Worm (Caenorhabditis elegans) whole organism, L3 larva: ENCODE data around the gene bath-4.

ENCODE experiments used
- R02D3.7 ChIP-seq: fragments of 150-350 bp; optimal IDR thresholded peaks from 2 replicates; lab custom pipeline; 2014; ENCODE audit warnings: missing biosample characterization, missing genetic modification characterization
- ZK546.5 ChIP-seq: sonication (generic microtip); optimal IDR thresholded peaks from 2 replicates; lab custom pipeline; 2017; ENCODE audit warnings: missing biosample characterization, missing genetic modification characterization
- aly-2 ChIP-seq: fragments of 150-350 bp; optimal IDR thresholded peaks from 2 replicates; lab custom pipeline; 2014; ENCODE audit warnings: missing biosample characterization, missing genetic modification characterization
- ama-1 ChIP-seq: fragments of 150-350 bp; optimal IDR thresholded peaks from 2 replicates; lab custom pipeline; 2018
- ceh-16 ChIP-seq: sonication (generic microtip); optimal IDR thresholded peaks from 2 replicates; lab custom pipeline; 2017; ENCODE audit warnings: missing biosample characterization, missing genetic modification characterization
- ceh-28 ChIP-seq: fragments of 150-350 bp; optimal IDR thresholded peaks from 2 replicates; lab custom pipeline; 2014; ENCODE audit warnings: missing biosample characterization, missing genetic modification reagents, missing genetic modification characterization
- ceh-82 ChIP-seq: fragments of 150-350 bp; optimal IDR thresholded peaks from 2 replicates; lab custom pipeline; 2014; ENCODE audit warnings: missing biosample characterization, missing genetic modification characterization
- ceh-9 ChIP-seq: sonication (generic microtip); optimal IDR thresholded peaks from 2 replicates; lab custom pipeline; 2018; ENCODE audit warnings: missing biosample characterization, missing genetic modification characterization
- daf-12 ChIP-seq: fragments of 150-350 bp; optimal IDR thresholded peaks from 2 replicates; lab custom pipeline; 2014; ENCODE audit warnings: missing biosample characterization, missing genetic modification reagents, missing genetic modification characterization
- egl-5 ChIP-seq: fragments of 150-350 bp; optimal IDR thresholded peaks from 2 replicates; lab custom pipeline; 2017; ENCODE audit warnings: missing biosample characterization, missing genetic modification reagents, missing genetic modification characterization, inconsistent platforms
- elt-1 ChIP-seq: fragments of 150-350 bp; optimal IDR thresholded peaks from 2 replicates; lab custom pipeline; 2014; ENCODE audit warnings: missing biosample characterization, missing genetic modification characterization
- elt-2 ChIP-seq: sonication (generic microtip); optimal IDR thresholded peaks from 2 replicates; lab custom pipeline; 2016; ENCODE audit warnings: missing genetic modification reagents, mild to moderate bottlenecking, missing genetic modification characterization, missing compliant biosample characterization
- elt-3 ChIP-seq, 3 experiments: fragments of 150-350 bp in 1 of 3; sonication (generic microtip) in 2 of 3; optimal IDR thresholded peaks; 2 replicates in 2 of 3; 4 replicates in 1 of 3; lab custom pipeline; 2014 to 2017; ENCODE audit warnings: missing biosample characterization in 3 of 3, missing genetic modification characterization in 3 of 3
- eor-1 ChIP-seq, 2 experiments: fragments of 150-350 bp; optimal IDR thresholded peaks; 2 replicates each; lab custom pipeline; 2014 to 2018; ENCODE audit warnings: missing biosample characterization in 2 of 2, missing genetic modification characterization in 2 of 2
- fkh-10 ChIP-seq: sonication (generic microtip); optimal IDR thresholded peaks from 2 replicates; lab custom pipeline; 2017; ENCODE audit warnings: missing biosample characterization, missing genetic modification reagents, missing genetic modification characterization
- fos-1 ChIP-seq: fragments of 150-350 bp; optimal IDR thresholded peaks from 2 replicates; lab custom pipeline; 2014; ENCODE audit warnings: missing biosample characterization, missing genetic modification characterization
- hmg-11 ChIP-seq: sonication (generic microtip); optimal IDR thresholded peaks from 2 replicates; lab custom pipeline; 2016; ENCODE audit warnings: missing genetic modification characterization, missing compliant biosample characterization
- jun-1 ChIP-seq: fragments of 150-350 bp; optimal IDR thresholded peaks from 2 replicates; lab custom pipeline; 2014; ENCODE audit warnings: missing biosample characterization, missing genetic modification reagents, missing genetic modification characterization
- lin-15B ChIP-seq: fragments of 150-350 bp; optimal IDR thresholded peaks from 2 replicates; lab custom pipeline; 2014; ENCODE audit warnings: missing biosample characterization, missing genetic modification characterization
- lin-39 ChIP-seq: fragments of 150-350 bp; optimal IDR thresholded peaks from 2 replicates; lab custom pipeline; 2018; ENCODE audit warnings: missing biosample characterization, missing genetic modification reagents, missing genetic modification characterization
- mdl-1 ChIP-seq: fragments of 150-350 bp; optimal IDR thresholded peaks from 2 replicates; lab custom pipeline; 2014; ENCODE audit warnings: missing biosample characterization, missing genetic modification characterization
- mml-1 ChIP-seq: fragments of 150-350 bp; sonication (generic microtip); optimal IDR thresholded peaks from 3 replicates; lab custom pipeline; 2014; ENCODE audit warnings: missing biosample characterization, missing genetic modification characterization
- nfya-1 ChIP-seq: sonication (generic microtip); optimal IDR thresholded peaks from 2 replicates; lab custom pipeline; 2017; ENCODE audit warnings: missing genetic modification characterization, mild to moderate bottlenecking, missing compliant biosample characterization, antibody characterized with exemption, moderate library complexity; ENCODE audit not compliant: insufficient read depth
- nhr-11 ChIP-seq: fragments of 150-350 bp; optimal IDR thresholded peaks from 2 replicates; lab custom pipeline; 2014; ENCODE audit warnings: missing biosample characterization, missing genetic modification characterization
- nhr-12 ChIP-seq: fragments of 150-350 bp; optimal IDR thresholded peaks from 2 replicates; lab custom pipeline; 2014; ENCODE audit warnings: missing biosample characterization, missing genetic modification characterization
- nhr-23 ChIP-seq: fragments of 150-350 bp; optimal IDR thresholded peaks from 2 replicates; lab custom pipeline; 2014; ENCODE audit warnings: missing biosample characterization, missing genetic modification reagents, missing genetic modification characterization
- nhr-237 ChIP-seq: fragments of 150-350 bp; optimal IDR thresholded peaks from 2 replicates; lab custom pipeline; 2014; ENCODE audit warnings: missing biosample characterization, missing genetic modification characterization
- nhr-25 ChIP-seq: sonication (generic microtip); optimal IDR thresholded peaks from 2 replicates; lab custom pipeline; 2017; ENCODE audit warnings: missing biosample characterization, missing genetic modification characterization
- nhr-28 ChIP-seq: fragments of 150-350 bp; optimal IDR thresholded peaks from 2 replicates; lab custom pipeline; 2014; ENCODE audit warnings: missing biosample characterization, missing genetic modification characterization
- nhr-43 ChIP-seq: sonication (generic microtip); optimal IDR thresholded peaks from 2 replicates; lab custom pipeline; 2016; ENCODE audit warnings: mild to moderate bottlenecking, missing genetic modification characterization, missing compliant biosample characterization; ENCODE audit not compliant: poor library complexity, severe bottlenecking
- nhr-67 ChIP-seq: fragments of 150-350 bp; optimal IDR thresholded peaks from 2 replicates; lab custom pipeline; 2014; ENCODE audit warnings: missing biosample characterization, missing genetic modification characterization
- nhr-76 ChIP-seq: fragments of 150-350 bp; sonication (generic microtip); optimal IDR thresholded peaks from 5 replicates; lab custom pipeline; 2014; ENCODE audit warnings: missing biosample characterization, missing genetic modification characterization
- pha-4 ChIP-seq: fragments of 150-350 bp; optimal IDR thresholded peaks from 2 replicates; lab custom pipeline; 2014; ENCODE audit warnings: missing biosample characterization, missing genetic modification reagents, missing genetic modification characterization
- skn-1 ChIP-seq: fragments of 150-350 bp; optimal IDR thresholded peaks from 2 replicates; lab custom pipeline; 2014; ENCODE audit warnings: missing biosample characterization, missing genetic modification characterization
- snpc-4 ChIP-seq: fragments of 150-350 bp; optimal IDR thresholded peaks from 2 replicates; lab custom pipeline; 2014; ENCODE audit warnings: missing biosample characterization, missing genetic modification characterization
- tbx-2 ChIP-seq: sonication (generic microtip); optimal IDR thresholded peaks from 2 replicates; lab custom pipeline; 2016; ENCODE audit warnings: mild to moderate bottlenecking, missing genetic modification characterization, missing compliant biosample characterization
- unc-62 ChIP-seq: fragments of 150-350 bp; sonication (generic microtip); optimal IDR thresholded peaks from 4 replicates; lab custom pipeline; 2014; ENCODE audit warnings: missing biosample characterization, missing genetic modification reagents, missing genetic modification characterization
- ztf-11 ChIP-seq: fragments of 150-350 bp; optimal IDR thresholded peaks from 2 replicates; lab custom pipeline; 2014; ENCODE audit warnings: missing biosample characterization, missing genetic modification characterization
- ztf-4 ChIP-seq: fragments of 150-350 bp; optimal IDR thresholded peaks from 2 replicates; lab custom pipeline; 2014; ENCODE audit warnings: missing biosample characterization, missing genetic modification characterization

The bath-4 gene

DNA sequence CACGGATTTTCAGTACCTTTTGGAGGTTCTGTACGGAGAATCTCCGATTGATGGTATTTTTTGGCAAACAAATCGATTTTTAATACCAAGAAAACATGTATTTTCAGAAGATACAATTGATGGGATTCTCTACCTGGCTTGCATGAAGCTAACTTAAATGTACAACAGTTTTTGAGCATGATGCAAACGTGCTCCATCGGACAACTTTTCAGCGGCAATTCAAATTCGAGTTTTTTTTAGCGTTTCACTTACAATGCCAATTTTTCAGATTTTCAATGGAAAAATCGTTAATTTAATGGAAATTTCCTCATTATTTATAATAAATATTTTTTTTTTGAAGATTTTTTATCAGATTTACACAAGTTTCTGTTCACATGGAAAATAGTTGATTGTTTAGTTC lies 10.8 kb upstream of the bath-4 start:
- TF ChIP-seq aly-2 (tag; lab: Kevin White, UChicago) (no peak), nhr-237 (tag; lab: Kevin White, UChicago) (no peak), ztf-4 (tag; lab: Kevin White, UChicago) (no peak), egl-5 (tag; lab: Kevin White, UChicago) (no peak), nhr-11 (no peak), fos-1 (no peak), R02D3.7 (no peak), ama-1 (lab: Kevin White, UChicago) (no peak), ztf-11 (tag; lab: Kevin White, UChicago) (no peak), ceh-82 (tag; lab: Kevin White, UChicago) (no peak), nfya-1 (tag; lab: Kevin White, UChicago) (no peak), mdl-1 (tag; lab: Kevin White, UChicago) (no peak)

ce11 chrII:1926162-1926561 lies 8.4 kb upstream of the bath-4 start, which contains the start of gene F52C6.2:
Gene F52C6.2 (plus strand): TSS chrII:1926462.
- TF ChIP-seq nhr-76 (tag; lab: Kevin White, UChicago) = no peak
- TF ChIP-seq mml-1 = no peak
- TF ChIP-seq nhr-237 (tag; lab: Kevin White, UChicago) = no peak
- TF ChIP-seq nhr-25 (tag; lab: Kevin White, UChicago) = no peak
- no peak for TF ChIP-seq fkh-10 (GFP tag; lab: Kevin White, UChicago)
- no peak for TF ChIP-seq nfya-1 (tag; lab: Kevin White, UChicago)
- TF ChIP-seq skn-1 (tag; lab: Kevin White, UChicago) = no peak
- no peak for TF ChIP-seq hmg-11 (tag; lab: Kevin White, UChicago)
- TF ChIP-seq elt-1 (tag; lab: Kevin White, UChicago) = no peak
- TF ChIP-seq snpc-4 (tag; lab: Kevin White, UChicago) = no peak
- no peak for TF ChIP-seq unc-62
- no peak for TF ChIP-seq elt-3 (tag; optimal IDR thresholded peaks at IDR 0.05; lab: Kevin White, UChicago)
- TF ChIP-seq pha-4 = no peak
- TF ChIP-seq ceh-16 = no peak
- no peak for TF ChIP-seq eor-1 (tag; optimal IDR thresholded peaks at IDR 0.05; lab: Kevin White, UChicago)
- no peak for TF ChIP-seq ceh-28 (tag; lab: Kevin White, UChicago)
- TF ChIP-seq nhr-23 (tag; lab: Kevin White, UChicago) = no peak
- TF ChIP-seq nhr-11 = no peak

- TF ChIP-seq snpc-4 (tag; lab: Kevin White, UChicago) (no peak), daf-12 (no peak), nhr-12 (no peak), fos-1 (no peak), nhr-43 (tag; lab: Kevin White, UChicago) (no peak), ztf-4 (tag; lab: Kevin White, UChicago) (no peak), nhr-28 (no peak), mdl-1 (tag; lab: Kevin White, UChicago) (no peak), nhr-11 (no peak), hmg-11 (tag; lab: Kevin White, UChicago) (no peak), tbx-2 (tag; lab: Kevin White, UChicago) (no peak), ZK546.5 (tag; lab: Kevin White, UChicago) (no peak), aly-2 (tag; lab: Kevin White, UChicago) (no peak), lin-15B (tag; lab: Kevin White, UChicago) (no peak)
Observed at ce11 chrII:1924459-1924858, 6.7 kb upstream of the bath-4 start, which contains the start of gene F52C6.3. Gene F52C6.3 (plus strand): TSS chrII:1924759.

DNA sequence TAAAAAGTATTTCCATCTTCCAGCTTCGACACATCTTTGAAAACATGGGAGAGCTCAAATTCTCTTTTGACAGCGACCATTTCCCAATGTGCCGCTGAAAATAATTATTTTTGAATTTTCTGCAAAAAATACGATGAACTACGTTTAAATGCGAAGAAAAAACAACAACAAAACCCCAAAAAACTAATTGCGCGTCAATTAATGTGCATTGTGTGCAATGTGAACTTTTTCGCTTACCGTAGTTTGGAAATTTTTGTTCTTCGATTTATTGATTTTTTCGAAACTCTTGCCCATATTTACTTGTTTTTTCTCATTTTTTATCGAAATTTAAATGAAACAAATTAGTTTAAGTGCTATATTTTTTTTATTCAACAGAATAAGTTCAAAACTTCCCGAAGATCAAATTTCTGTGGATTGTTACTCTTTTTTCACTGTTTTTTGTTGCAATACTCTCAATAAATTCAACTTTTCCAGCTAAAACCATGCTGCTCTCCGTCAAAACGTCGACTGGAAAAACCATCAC lies 5.0 kb upstream of the bath-4 start, which contains the start of the genes bath-2 and F52C6.4:
Gene bath-2 (minus strand): TSS at position 101 of the 523 bp plus-strand sequence.
Gene F52C6.4 (plus strand): TSS at position 473 of the 523 bp plus-strand sequence.
- TF ChIP-seq jun-1 (tag; lab: Kevin White, UChicago) = no peak
- no peak for TF ChIP-seq nhr-11
- no peak for TF ChIP-seq ama-1 (lab: Kevin White, UChicago)
- TF ChIP-seq nfya-1 (tag; lab: Kevin White, UChicago) = no peak
- TF ChIP-seq nhr-67 (tag; lab: Kevin White, UChicago) = no peak
- TF ChIP-seq nhr-237 (tag; lab: Kevin White, UChicago) = no peak
- TF ChIP-seq hmg-11 (tag; lab: Kevin White, UChicago) = no peak
- TF ChIP-seq daf-12 = no peak
- TF ChIP-seq pha-4 = no peak
- TF ChIP-seq lin-39 (tag; lab: Kevin White, UChicago) = no peak
- TF ChIP-seq ztf-4 (tag; lab: Kevin White, UChicago) = no peak
- TF ChIP-seq ceh-9 = no peak
- no peak for TF ChIP-seq ZK546.5 (tag; lab: Kevin White, UChicago)
- no peak for TF ChIP-seq nhr-43 (tag; lab: Kevin White, UChicago)
- TF ChIP-seq aly-2 (tag; lab: Kevin White, UChicago) = no peak
- TF ChIP-seq elt-2 (tag; lab: Kevin White, UChicago) = no peak
- no peak for TF ChIP-seq lin-15B (tag; lab: Kevin White, UChicago)
